Worm (Caenorhabditis elegans) whole organism, midembryonic: ENCODE results near the gene Y46C8AL.11.

Experiments
- ref-1 ChIP-seq: fragments of 200-800 bp; sonication (Bioruptor generic); conservative IDR thresholded peaks from 2 replicates; pipeline ENCODE4 v1.3.6; 2022; ENCODE audit warnings: missing genetic modification reagents, missing genetic modification characterization, missing compliant biosample characterization
- tab-1 ChIP-seq: fragments of 200-800 bp; sonication (Bioruptor generic); IDR thresholded peaks from 2 replicates; pipeline ENCODE4 v1.3.6; 2022; ENCODE audit warnings: missing genetic modification characterization, missing compliant biosample characterization

- no peak for TF ChIP-seq tab-1 (GFP tag; lab: Robert Waterston, UW)
- TF ChIP-seq ref-1 (GFP tag; lab: Robert Waterston, UW) = no peak
Measured at ce11 chrIV:3962584-3962983, 19.5 kb downstream of the Y46C8AL.11 start, which contains the start of gene Y46C8AM.1.
